Worm (Caenorhabditis elegans) whole organism, late embryonic: ENCODE data around the gene tag-209.
A peak's percentile ranks its signal among the peaks of the same experiment; 100 is the strongest.

ENCODE experiments used
- C38D4.7 ChIP-seq: fragments of 200-800 bp; sonication (Bioruptor generic); optimal IDR thresholded peaks from 2 replicates; lab custom pipeline; 2018; ENCODE audit warnings: mild to moderate bottlenecking, missing genetic modification characterization, moderate library complexity, missing compliant biosample characterization
- T23F11.4 ChIP-seq: fragments of 200-800 bp; sonication (Bioruptor generic); optimal IDR thresholded peaks from 2 replicates; lab custom pipeline; 2018; ENCODE audit warnings: mild to moderate bottlenecking, missing genetic modification characterization, missing compliant biosample characterization
- Y22D7AL.16 ChIP-seq: sonication (generic microtip); optimal IDR thresholded peaks from 2 replicates; lab custom pipeline; 2016; ENCODE audit warnings: missing genetic modification characterization, missing compliant biosample characterization
- ahr-1 ChIP-seq: sonication (generic microtip); optimal IDR thresholded peaks from 2 replicates; lab custom pipeline; 2016; ENCODE audit warnings: missing genetic modification characterization, missing compliant biosample characterization
- ama-1 ChIP-seq: fragments of 150-350 bp; optimal IDR thresholded peaks from 2 replicates; lab custom pipeline; 2014
- ceh-14 ChIP-seq: sonication (generic microtip); optimal IDR thresholded peaks from 2 replicates; lab custom pipeline; 2016; ENCODE audit warnings: missing genotype, missing genetic modification characterization, missing compliant biosample characterization
- ceh-18 ChIP-seq: sonication (generic microtip); optimal IDR thresholded peaks from 2 replicates; lab custom pipeline; 2016; ENCODE audit warnings: missing genetic modification characterization, missing compliant biosample characterization
- ceh-30 ChIP-seq: fragments of 150-350 bp; optimal IDR thresholded peaks from 2 replicates; lab custom pipeline; 2014; ENCODE audit warnings: missing biosample characterization, missing genetic modification characterization
- ceh-34 ChIP-seq: sonication (generic microtip); optimal IDR thresholded peaks from 2 replicates; lab custom pipeline; 2016; ENCODE audit warnings: mild to moderate bottlenecking, missing genetic modification characterization, missing compliant biosample characterization
- ceh-48 ChIP-seq: sonication (generic microtip); optimal IDR thresholded peaks from 2 replicates; lab custom pipeline; 2016; ENCODE audit warnings: missing genetic modification characterization, inconsistent platforms, missing compliant biosample characterization
- ceh-9 ChIP-seq: sonication (generic microtip); optimal IDR thresholded peaks from 2 replicates; lab custom pipeline; 2016; ENCODE audit warnings: mild to moderate bottlenecking, missing genetic modification characterization, inconsistent platforms, missing compliant biosample characterization
- elt-4 ChIP-seq: sonication (generic microtip); optimal IDR thresholded peaks from 2 replicates; lab custom pipeline; 2016; ENCODE audit warnings: missing genetic modification characterization, missing compliant biosample characterization
- ets-4 ChIP-seq: sonication (generic microtip); optimal IDR thresholded peaks from 2 replicates; lab custom pipeline; 2016; ENCODE audit warnings: missing genetic modification characterization, missing compliant biosample characterization
- eyg-1 ChIP-seq: sonication (generic microtip); optimal IDR thresholded peaks from 2 replicates; lab custom pipeline; 2016; ENCODE audit warnings: missing genotype, missing genetic modification characterization, missing compliant biosample characterization
- gmeb-2 ChIP-seq: sonication (generic microtip); optimal IDR thresholded peaks from 2 replicates; lab custom pipeline; 2016; ENCODE audit warnings: missing genetic modification characterization, inconsistent platforms, missing compliant biosample characterization
- hlh-15 ChIP-seq: sonication (generic microtip); optimal IDR thresholded peaks from 2 replicates; lab custom pipeline; 2016; ENCODE audit warnings: missing genetic modification characterization, missing compliant biosample characterization
- hlh-6 ChIP-seq: sonication (generic microtip); optimal IDR thresholded peaks from 2 replicates; lab custom pipeline; 2016; ENCODE audit warnings: missing genotype, missing genetic modification characterization, missing compliant biosample characterization
- lim-6 ChIP-seq: sonication (generic microtip); optimal IDR thresholded peaks from 2 replicates; lab custom pipeline; 2016; ENCODE audit warnings: missing genetic modification characterization, missing compliant biosample characterization
- madf-2 ChIP-seq: sonication (generic microtip); optimal IDR thresholded peaks from 2 replicates; lab custom pipeline; 2017; ENCODE audit warnings: missing genetic modification characterization, missing compliant biosample characterization
- nfya-1 ChIP-seq: sonication (generic microtip); optimal IDR thresholded peaks from 2 replicates; lab custom pipeline; 2017; ENCODE audit warnings: missing genetic modification characterization, mild to moderate bottlenecking, missing compliant biosample characterization, antibody characterized with exemption, moderate library complexity
- nhr-11 ChIP-seq: fragments of 150-350 bp; optimal IDR thresholded peaks from 2 replicates; lab custom pipeline; 2014; ENCODE audit warnings: missing biosample characterization, missing genetic modification characterization
- nhr-232 ChIP-seq: sonication (generic microtip); optimal IDR thresholded peaks from 2 replicates; lab custom pipeline; 2016; ENCODE audit warnings: missing genetic modification characterization, missing compliant biosample characterization
- npax-4 ChIP-seq: sonication (generic microtip); optimal IDR thresholded peaks from 2 replicates; lab custom pipeline; 2016; ENCODE audit warnings: missing genetic modification characterization, missing compliant biosample characterization
- odd-2 ChIP-seq: sonication (generic microtip); optimal IDR thresholded peaks from 2 replicates; lab custom pipeline; 2017; ENCODE audit warnings: antibody characterized with exemption, mild to moderate bottlenecking, missing genetic modification characterization, missing compliant biosample characterization
- pat-9 ChIP-seq: fragments of 200-800 bp; sonication (Bioruptor generic); optimal IDR thresholded peaks from 2 replicates; lab custom pipeline; 2018; ENCODE audit warnings: mild to moderate bottlenecking, missing genetic modification characterization, moderate library complexity, missing compliant biosample characterization
- pax-1 ChIP-seq: fragments of 150-350 bp; optimal IDR thresholded peaks from 2 replicates; lab custom pipeline; 2014; ENCODE audit warnings: missing biosample characterization, missing genetic modification characterization
- pha-2 ChIP-seq: sonication (generic microtip); optimal IDR thresholded peaks from 2 replicates; lab custom pipeline; 2017; ENCODE audit warnings: mild to moderate bottlenecking, missing genetic modification characterization, missing compliant biosample characterization
- pha-4 ChIP-seq: fragments of 150-350 bp; optimal IDR thresholded peaks from 2 replicates; lab custom pipeline; 2018; ENCODE audit warnings: missing biosample characterization, missing genetic modification reagents, missing genetic modification characterization
- pqm-1 ChIP-seq: sonication (generic microtip); optimal IDR thresholded peaks from 2 replicates; lab custom pipeline; 2016; ENCODE audit warnings: missing genetic modification characterization, missing compliant biosample characterization
- pros-1 ChIP-seq: fragments of 150-350 bp; optimal IDR thresholded peaks from 2 replicates; lab custom pipeline; 2014; ENCODE audit warnings: missing biosample characterization, missing genetic modification reagents, missing genetic modification characterization
- rnt-1 ChIP-seq: sonication (generic microtip); optimal IDR thresholded peaks from 2 replicates; lab custom pipeline; 2016; ENCODE audit warnings: missing genetic modification characterization, missing compliant biosample characterization
- sox-4 ChIP-seq: sonication (generic microtip); optimal IDR thresholded peaks from 2 replicates; lab custom pipeline; 2017; ENCODE audit warnings: mild to moderate bottlenecking, missing genetic modification characterization, inconsistent platforms, missing compliant biosample characterization
- syd-9 ChIP-seq: sonication (generic microtip); optimal IDR thresholded peaks from 2 replicates; lab custom pipeline; 2016; ENCODE audit warnings: mild to moderate bottlenecking, missing genetic modification characterization, moderate library complexity, missing compliant biosample characterization
- unc-3 ChIP-seq, 2 experiments: fragments of 200-800 bp in 1 of 2; sonication (Bioruptor generic) in 1 of 2; sonication (generic microtip) in 1 of 2; conservative IDR thresholded peaks in 1 of 2; optimal IDR thresholded peaks in 1 of 2; 2 replicates each; pipeline versions ENCODE4 v1.3.6 to Lab custom; 2016 to 2022; ENCODE audit warnings: missing compliant biosample characterization in 2 of 2, missing genetic modification characterization in 2 of 2, missing genetic modification reagents in 1 of 2
- unc-42 ChIP-seq: sonication (generic microtip); optimal IDR thresholded peaks from 2 replicates; lab custom pipeline; 2016; ENCODE audit warnings: missing genotype, missing genetic modification characterization, missing compliant biosample characterization

tag-209 gene

ce11 chrII:10800209-10800608 lies 13.1 kb downstream of the tag-209 start:
- TF ChIP-seq ceh-14 (tag; lab: Kevin White, UChicago) (peak; percentile 10), unc-42 (tag; lab: Kevin White, UChicago) (peak; percentile 27), nfya-1 (tag; lab: Kevin White, UChicago) (no peak)

- TF ChIP-seq ceh-14 (tag; lab: Kevin White, UChicago) (peak; percentile 14), odd-2 (tag; lab: Kevin White, UChicago) (no peak), rnt-1 (tag; lab: Kevin White, UChicago) (no peak), ceh-9 (tag; lab: Kevin White, UChicago) (no peak), pha-4 (tag; lab: Kevin White, UChicago) (no peak), lim-6 (tag; lab: Kevin White, UChicago) (peak; percentile 61), npax-4 (tag; lab: Kevin White, UChicago) (no peak), unc-42 (tag; lab: Kevin White, UChicago) (peak; percentile 8), pha-2 (tag; lab: Kevin White, UChicago) (no peak), ceh-18 (no peak), sox-4 (no peak), pax-1 (tag; lab: Kevin White, UChicago) (no peak), hlh-15 (tag; lab: Kevin White, UChicago) (no peak), unc-3 (GFP tag; conservative IDR thresholded peaks at IDR 0.05; lab: Robert Waterston, UW) (no peak), unc-3 (tag; optimal IDR thresholded peaks at IDR 0.05; lab: Kevin White, UChicago) (no peak), ceh-30 (no peak), C38D4.7 (GFP tag; lab: Kevin White, UChicago) (no peak), nhr-232 (tag; lab: Kevin White, UChicago) (no peak), ceh-34 (tag; lab: Kevin White, UChicago) (no peak), ama-1 (lab: Kevin White, UChicago) (no peak), syd-9 (tag; lab: Kevin White, UChicago) (no peak)
- TF ChIP-seq, all 69 proteins: peak for 3
Measured at ce11 chrII:10804442-10804841, 17.3 kb downstream of the tag-209 start.

- TF ChIP-seq eyg-1 (tag; lab: Kevin White, UChicago) (no peak), nfya-1 (tag; lab: Kevin White, UChicago) (peak; percentile 83)
Measured at ce11 chrII:10804907-10805306, 17.8 kb downstream of the tag-209 start.

ce11 chrII:10805437-10805836 lies 18.3 kb downstream of the tag-209 start, which contains the start of gene ceh-62:
TSS of gene ceh-62 (plus strand) at chrII:10805737.
- TF ChIP-seq ceh-9 (tag; lab: Kevin White, UChicago) (no peak), pat-9 (no peak), nfya-1 (tag; lab: Kevin White, UChicago) (no peak), pqm-1 (tag; lab: Kevin White, UChicago) (no peak), elt-4 (tag; lab: Kevin White, UChicago) (no peak), npax-4 (tag; lab: Kevin White, UChicago) (no peak), gmeb-2 (no peak)

ce11 chrII:10808708-10809343 lies 21.7 kb downstream of the tag-209 start, which contains the start of gene R06F6.14:
TSS of gene R06F6.14 (plus strand) at chrII:10809293.
- TF ChIP-seq hlh-6 (tag; lab: Kevin White, UChicago) (no peak), nfya-1 (tag; lab: Kevin White, UChicago) (no peak), ets-4 (tag; lab: Kevin White, UChicago) (no peak), T23F11.4 (GFP tag; lab: Kevin White, UChicago) (no peak), Y22D7AL.16 (no peak), pros-1 (tag; lab: Kevin White, UChicago) (no peak), ceh-48 (no peak), madf-2 (no peak), odd-2 (tag; lab: Kevin White, UChicago) (no peak), ceh-30 (no peak), ahr-1 (tag; lab: Kevin White, UChicago) (no peak), nhr-11 (tag; lab: Kevin White, UChicago) (no peak), rnt-1 (tag; lab: Kevin White, UChicago) (no peak)
